Fruit fly (Drosophila melanogaster) whole organism, embryonic: ENCODE measurements around the gene Mks1.
A peak's percentile ranks its signal among the peaks of the same experiment; 100 is the strongest.

Experiments used
- BEAF-32 ChIP-seq: fragments of 200-800 bp; sonication (Bioruptor generic); optimal IDR thresholded peaks from 3 replicates; lab custom pipeline; 2017; ENCODE audit warnings: missing biosample characterization, missing genetic modification characterization, mild to moderate bottlenecking, moderate library complexity, missing genetic modification reagents
- BtbVII ChIP-seq: fragments of 200-800 bp; sonication (Bioruptor generic); optimal IDR thresholded peaks from 3 replicates; lab custom pipeline; 2017; ENCODE audit warnings: missing biosample characterization, mild to moderate bottlenecking, missing genetic modification characterization
- Bteb2 ChIP-seq: fragments of 200-800 bp; sonication (Bioruptor generic); optimal IDR thresholded peaks from 2 replicates; lab custom pipeline; 2016; ENCODE audit warnings: missing biosample characterization, missing genetic modification characterization
- CG10565 ChIP-seq: fragments of 200-800 bp; sonication (Bioruptor generic); optimal IDR thresholded peaks from 3 replicates; lab custom pipeline; 2016; ENCODE audit warnings: missing biosample characterization, mild to moderate bottlenecking, missing genetic modification characterization
- CG11085 ChIP-seq: fragments of 200-800 bp; sonication (Bioruptor generic); IDR thresholded peaks from 2 replicates; pipeline ENCODE4 v1.3.6; 2022; ENCODE audit warnings: missing biosample characterization, missing genetic modification characterization
- CG12104 ChIP-seq: fragments of 200-800 bp; sonication (Bioruptor generic); optimal IDR thresholded peaks from 3 replicates; lab custom pipeline; 2016; ENCODE audit warnings: missing biosample characterization, missing genetic modification characterization
- CG13123 ChIP-seq: fragments of 200-800 bp; sonication (Bioruptor generic); optimal IDR thresholded peaks from 2 replicates; lab custom pipeline; 2016; ENCODE audit warnings: missing biosample characterization, missing genetic modification characterization
- CG13287 ChIP-seq: fragments of 200-800 bp; sonication (Bioruptor generic); IDR thresholded peaks from 2 replicates; pipeline ENCODE4 v1.3.6; 2022; ENCODE audit warnings: missing biosample characterization, missing genetic modification characterization; ENCODE audit not compliant: partially characterized antibody
- CG17385 ChIP-seq: fragments of 200-800 bp; sonication (Bioruptor generic); optimal IDR thresholded peaks from 3 replicates; lab custom pipeline; 2018; ENCODE audit warnings: missing biosample characterization, mild to moderate bottlenecking, missing genetic modification characterization
- CG17802 ChIP-seq: fragments of 200-800 bp; sonication (Bioruptor generic); optimal IDR thresholded peaks from 2 replicates; lab custom pipeline; 2018; ENCODE audit warnings: missing biosample characterization, mild to moderate bottlenecking, missing genetic modification characterization, moderate library complexity
- CG2199 ChIP-seq: fragments of 200-800 bp; sonication (Bioruptor generic); IDR thresholded peaks from 3 replicates; pipeline ENCODE4 v1.3.6; 2022; ENCODE audit warnings: missing biosample characterization, missing genetic modification characterization
- CG3838 ChIP-seq: fragments of 200-800 bp; sonication (Bioruptor generic); optimal IDR thresholded peaks from 3 replicates; lab custom pipeline; 2016; ENCODE audit warnings: missing biosample characterization, missing genetic modification characterization
- CG4360 ChIP-seq: fragments of 200-800 bp; sonication (Bioruptor generic); IDR thresholded peaks from 2 replicates; pipeline ENCODE4 v1.3.6; 2022; ENCODE audit warnings: missing biosample characterization, missing genetic modification characterization
- CG7357 ChIP-seq: fragments of 200-800 bp; sonication (Bioruptor generic); IDR thresholded peaks from 3 replicates; pipeline ENCODE4 v1.3.6; 2022; ENCODE audit warnings: missing biosample characterization, missing genetic modification characterization
- CG7556 ChIP-seq: fragments of 200-800 bp; sonication (Bioruptor generic); optimal IDR thresholded peaks from 2 replicates; lab custom pipeline; 2017; ENCODE audit warnings: missing biosample characterization, mild to moderate bottlenecking, missing genetic modification characterization
- CG7963 ChIP-seq: fragments of 200-800 bp; sonication (Bioruptor generic); IDR thresholded peaks from 3 replicates; pipeline ENCODE4 v1.3.6; 2022; ENCODE audit warnings: missing biosample characterization, missing genetic modification characterization; ENCODE audit not compliant: partially characterized antibody
- CG9215 ChIP-seq: fragments of 200-800 bp; sonication (Bioruptor generic); IDR thresholded peaks from 2 replicates; pipeline ENCODE4 v1.3.6; 2022; ENCODE audit warnings: missing biosample characterization, missing genetic modification characterization
- Dfd ChIP-seq, 2 experiments: fragments of >200 bp; optimal IDR thresholded peaks; 2 replicates each; lab custom pipeline; 2017; ENCODE audit warnings: missing biosample characterization in 2 of 2, missing genetic modification characterization in 2 of 2
- Dll ChIP-seq: fragments of 200-800 bp; sonication (Bioruptor generic); IDR thresholded peaks from 4 replicates; pipeline ENCODE4 v1.3.6; 2022; ENCODE audit warnings: missing biosample characterization, missing genetic modification characterization; ENCODE audit not compliant: partially characterized antibody
- Doc2 ChIP-seq: fragments of 200-800 bp; sonication (Bioruptor generic); IDR thresholded peaks from 2 replicates; pipeline ENCODE4 v1.3.6; 2022; ENCODE audit warnings: missing biosample characterization, missing genetic modification characterization
- Ets97D ChIP-seq: fragments of 200-800 bp; sonication (Bioruptor generic); optimal IDR thresholded peaks from 3 replicates; lab custom pipeline; 2016; ENCODE audit warnings: missing biosample characterization, missing genetic modification characterization
- HLH3B ChIP-seq: fragments of 200-800 bp; sonication (Bioruptor generic); IDR thresholded peaks from 2 replicates; pipeline ENCODE4 v1.3.6; 2022; ENCODE audit warnings: missing biosample characterization, missing genetic modification characterization
- MBD-R2 ChIP-seq: fragments of 200-800 bp; sonication (Bioruptor generic); IDR thresholded peaks from 2 replicates; pipeline ENCODE4 v1.3.6; 2022; ENCODE audit warnings: missing biosample characterization, missing genetic modification characterization
- MESR4 ChIP-seq: fragments of 200-800 bp; sonication (Bioruptor generic); optimal IDR thresholded peaks from 2 replicates; lab custom pipeline; 2018; ENCODE audit warnings: missing biosample characterization, mild to moderate bottlenecking, missing genetic modification characterization, moderate library complexity
- Nf-YC ChIP-seq: fragments of 200-800 bp; optimal IDR thresholded peaks from 3 replicates; lab custom pipeline; 2019; ENCODE audit warnings: missing biosample characterization, mild to moderate bottlenecking, missing genetic modification characterization, moderate library complexity
- NfI ChIP-seq: fragments of 200-800 bp; sonication (Bioruptor generic); optimal IDR thresholded peaks from 3 replicates; lab custom pipeline; 2018; ENCODE audit warnings: missing biosample characterization, mild to moderate bottlenecking, missing genetic modification characterization, moderate library complexity
- Ssrp ChIP-seq: fragments of 200-800 bp; sonication (Bioruptor generic); optimal IDR thresholded peaks from 2 replicates; lab custom pipeline; 2018; ENCODE audit warnings: missing biosample characterization, mild to moderate bottlenecking, missing genetic modification characterization, moderate library complexity
- Stat92E ChIP-seq, 3 experiments: fragments of >200 bp in 2 of 3; fragments of 200-800 bp in 1 of 3; sonication (Bioruptor generic) in 1 of 3; optimal IDR thresholded peaks; 2 replicates each; lab custom pipeline; 2017 to 2019; ENCODE audit warnings: missing biosample characterization in 3 of 3, missing genetic modification characterization in 3 of 3, mild to moderate bottlenecking in 1 of 3, moderate library complexity in 1 of 3
- Taf1 ChIP-seq: fragments of 200-800 bp; sonication (Bioruptor generic); IDR thresholded peaks from 2 replicates; pipeline ENCODE4 v1.3.6; 2022; ENCODE audit warnings: missing biosample characterization, missing genetic modification characterization
- ato ChIP-seq: fragments of 200-800 bp; sonication (Bioruptor generic); IDR thresholded peaks from 2 replicates; pipeline ENCODE4 v1.3.6; 2022; ENCODE audit warnings: missing biosample characterization, missing genetic modification characterization; ENCODE audit not compliant: partially characterized antibody
- cad ChIP-seq: fragments of >200 bp; optimal IDR thresholded peaks from 2 replicates; lab custom pipeline; 2017; ENCODE audit warnings: missing biosample characterization, missing genetic modification characterization
- chn ChIP-seq: fragments of 200-800 bp; sonication (Bioruptor generic); optimal IDR thresholded peaks from 2 replicates; lab custom pipeline; 2016; ENCODE audit warnings: missing biosample characterization, missing genetic modification characterization
- ci ChIP-seq: fragments of 200-800 bp; sonication (Bioruptor generic); IDR thresholded peaks from 3 replicates; pipeline ENCODE4 v1.3.6; 2022; ENCODE audit warnings: missing biosample characterization, missing genetic modification characterization
- crp ChIP-seq, 2 experiments: fragments of 200-800 bp; sonication (Bioruptor generic); optimal IDR thresholded peaks; 2 replicates in 1 of 2; 3 replicates in 1 of 2; lab custom pipeline; 2017; ENCODE audit warnings: missing biosample characterization in 2 of 2, missing genetic modification characterization in 2 of 2, mild to moderate bottlenecking in 1 of 2, moderate library complexity in 1 of 2
- esg ChIP-seq: fragments of 200-800 bp; sonication (Bioruptor generic); conservative IDR thresholded peaks from 2 replicates; pipeline ENCODE4 v1.3.6; 2022; ENCODE audit warnings: missing biosample characterization, missing genetic modification characterization
- fd102C ChIP-seq: fragments of 200-800 bp; sonication (Bioruptor generic); optimal IDR thresholded peaks from 2 replicates; lab custom pipeline; 2018; ENCODE audit warnings: missing biosample characterization, mild to moderate bottlenecking, missing genetic modification characterization, moderate library complexity
- fu2 ChIP-seq: fragments of 200-800 bp; sonication (Bioruptor generic); optimal IDR thresholded peaks from 2 replicates; lab custom pipeline; 2016; ENCODE audit warnings: missing biosample characterization, missing genetic modification characterization
- grn ChIP-seq: fragments of 200-800 bp; sonication (Bioruptor generic); optimal IDR thresholded peaks from 3 replicates; lab custom pipeline; 2017; ENCODE audit warnings: missing biosample characterization, missing genetic modification characterization
- gro ChIP-seq: fragments of 200-800 bp; sonication (Bioruptor generic); optimal IDR thresholded peaks from 2 replicates; lab custom pipeline; 2016; ENCODE audit warnings: missing biosample characterization, missing genetic modification characterization
- knrl ChIP-seq: fragments of 200-800 bp; sonication (Bioruptor generic); IDR thresholded peaks from 3 replicates; pipeline ENCODE4 v1.3.6; 2022; ENCODE audit warnings: missing biosample characterization, missing genetic modification characterization; ENCODE audit not compliant: partially characterized antibody
- mld ChIP-seq: fragments of 200-800 bp; sonication (Bioruptor generic); IDR thresholded peaks from 3 replicates; pipeline ENCODE4 v1.3.6; 2022; ENCODE audit warnings: missing biosample characterization, missing genetic modification characterization; ENCODE audit not compliant: partially characterized antibody
- nmo ChIP-seq: fragments of 200-800 bp; sonication (Bioruptor generic); optimal IDR thresholded peaks from 2 replicates; lab custom pipeline; 2018; ENCODE audit warnings: missing biosample characterization, mild to moderate bottlenecking, missing genetic modification characterization, moderate library complexity
- otp ChIP-seq: fragments of 200-800 bp; sonication (Bioruptor generic); IDR thresholded peaks from 3 replicates; pipeline ENCODE4, ENCODE4 v1.3.6; 2022; ENCODE audit warnings: missing biosample characterization, missing genetic modification characterization
- peb ChIP-seq: fragments of 200-800 bp; sonication (Bioruptor generic); IDR thresholded peaks from 2 replicates; pipeline ENCODE4 v1.3.6; 2022; ENCODE audit warnings: missing biosample characterization, missing genetic modification characterization
- schlank ChIP-seq: fragments of 200-800 bp; sonication (Bioruptor generic); optimal IDR thresholded peaks from 2 replicates; lab custom pipeline; 2018; ENCODE audit warnings: missing biosample characterization, mild to moderate bottlenecking, missing genetic modification characterization
- shn ChIP-seq: fragments of 200-800 bp; sonication (Bioruptor generic); optimal IDR thresholded peaks from 3 replicates; lab custom pipeline; 2016; ENCODE audit warnings: missing biosample characterization, missing genetic modification characterization
- stwl ChIP-seq: fragments of 200-800 bp; sonication (Bioruptor generic); optimal IDR thresholded peaks from 3 replicates; lab custom pipeline; 2018; ENCODE audit warnings: missing biosample characterization, mild to moderate bottlenecking, missing genetic modification characterization, moderate library complexity
- twi ChIP-seq: fragments of 200-800 bp; optimal IDR thresholded peaks from 2 replicates; lab custom pipeline; 2019; ENCODE audit warnings: missing biosample characterization, mild to moderate bottlenecking, missing genetic modification characterization, moderate library complexity
- wek ChIP-seq: fragments of 200-800 bp; sonication (Bioruptor generic); optimal IDR thresholded peaks from 3 replicates; lab custom pipeline; 2018; ENCODE audit warnings: missing biosample characterization, mild to moderate bottlenecking, missing genetic modification characterization, moderate library complexity
- zen2 ChIP-seq: fragments of 200-800 bp; sonication (Bioruptor generic); IDR thresholded peaks from 3 replicates; pipeline ENCODE4 v1.3.6; 2022; ENCODE audit warnings: missing biosample characterization, missing genetic modification characterization; ENCODE audit not compliant: partially characterized antibody

The Mks1 gene

DNA sequence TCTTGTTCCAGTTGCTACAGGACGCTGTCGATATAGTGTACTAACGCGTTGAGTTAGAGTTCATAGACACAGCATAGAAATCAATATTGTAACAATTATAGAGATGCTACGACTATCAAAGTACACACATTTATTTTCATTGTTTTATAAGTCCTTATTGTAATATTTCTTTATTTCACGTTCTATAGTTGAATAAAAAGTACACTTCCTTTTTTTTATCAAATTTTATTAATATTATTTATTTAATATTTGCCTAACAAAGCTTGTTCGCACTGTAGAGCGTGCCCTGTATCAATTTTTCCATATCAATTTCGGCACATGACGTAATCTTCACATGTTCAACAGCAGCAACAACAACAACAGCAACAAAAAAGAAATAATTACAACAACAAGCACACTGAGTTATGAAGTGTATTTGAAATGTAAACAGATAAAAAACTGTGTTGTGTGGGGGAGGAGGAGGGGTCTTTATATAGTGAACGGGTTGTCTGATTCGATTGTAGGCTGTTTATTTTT, 22.4 kb downstream of the Mks1 start (continued):
- no peak for TF ChIP-seq mld
- TF ChIP-seq CG7357 = peak; percentile 68
- TF ChIP-seq fu2 (GFP tag; lab: Kevin White, UChicago) = no peak
- TF ChIP-seq nmo (GFP tag; lab: Kevin White, UChicago) = peak; percentile 89
- no peak for TF ChIP-seq grn (GFP tag; lab: Kevin White, UChicago)
- TF ChIP-seq shn (GFP tag; lab: Kevin White, UChicago) = no peak
- no peak for TF ChIP-seq CG2199
- TF ChIP-seq CG7556 = peak; percentile 83
- no peak for TF ChIP-seq cad (GFP tag; lab: Kevin White, UChicago)
- no peak for TF ChIP-seq Dll
- peak; percentile 82 for TF ChIP-seq CG9215 (GFP tag; lab: Robert Waterston, UW)
- TF ChIP-seq CG10565 (GFP tag; lab: Kevin White, UChicago) = no peak
- no peak for TF ChIP-seq MESR4
- peak; percentile 64 for TF ChIP-seq CG12104 (GFP tag; lab: Kevin White, UChicago)
- peak; percentile 44; the same call in 1 of the 2 replicates for TF ChIP-seq MBD-R2 (GFP tag; lab: Robert Waterston, UW)
- peak; percentile 79 for TF ChIP-seq Taf1 (GFP tag; lab: Robert Waterston, UW)
- no peak for TF ChIP-seq fd102C (GFP tag; lab: Kevin White, UChicago)
- TF ChIP-seq CG11085 (GFP tag; lab: Robert Waterston, UW) = no peak
- 0 out of 2 replicates have a peak, but pooled peaks have one; percentile 7 for TF ChIP-seq Doc2 (GFP tag; lab: Robert Waterston, UW)
- no peak for TF ChIP-seq Stat92E (GFP tag; optimal IDR thresholded peaks at IDR 0.05; lab: Kevin White, UChicago)
- TF ChIP-seq gro = peak; percentile 47
- TF ChIP-seq BEAF-32 (GFP tag; lab: Kevin White, UChicago) = no peak
- no peak for TF ChIP-seq CG7963 (GFP tag; lab: Robert Waterston, UW)
- no peak for TF ChIP-seq crp (GFP tag; optimal IDR thresholded peaks at IDR 0.05; lab: Kevin White, UChicago)
- TF ChIP-seq CG4360 (GFP tag; lab: Robert Waterston, UW) = peak; percentile 88
- TF ChIP-seq Ets97D (GFP tag; lab: Kevin White, UChicago) = no peak
- TF ChIP-seq wek (GFP tag; lab: Kevin White, UChicago) = no peak
- TF ChIP-seq CG13287 = no peak; the same call in 1 of the 2 replicates
- TF ChIP-seq Nf-YC (tag; lab: Kevin White, UChicago) = peak; percentile 86
- no peak for TF ChIP-seq CG13123
- TF ChIP-seq twi (tag; lab: Kevin White, UChicago) = peak; percentile 76
- TF ChIP-seq peb (GFP tag; lab: Robert Waterston, UW) = peak; percentile 38; the same call in 1 of the 2 replicates
- TF ChIP-seq Dfd (GFP tag; optimal IDR thresholded peaks at IDR 0.05; lab: Kevin White, UChicago) = no peak
- no peak for TF ChIP-seq knrl (GFP tag; lab: Robert Waterston, UW)
- no peak for TF ChIP-seq ato (GFP tag; lab: Robert Waterston, UW)
- TF ChIP-seq chn = peak; percentile 7
- TF ChIP-seq stwl (tag; lab: Kevin White, UChicago) = no peak
- TF ChIP-seq schlank (tag; lab: Kevin White, UChicago) = peak; percentile 48
- peak; percentile 68 for TF ChIP-seq CG17385 (GFP tag; lab: Kevin White, UChicago)
- TF ChIP-seq CG3838 (GFP tag; lab: Kevin White, UChicago) = peak; percentile 1
- TF ChIP-seq Ssrp = peak; percentile 80
- TF ChIP-seq zen2 (GFP tag; lab: Robert Waterston, UW) = no peak
- no peak for TF ChIP-seq CG17802 (tag; lab: Kevin White, UChicago)
- no peak for TF ChIP-seq Bteb2 (GFP tag; lab: Kevin White, UChicago)
- TF ChIP-seq HLH3B (GFP tag; lab: Robert Waterston, UW) = peak; percentile 72
- TF ChIP-seq otp (GFP tag; lab: Robert Waterston, UW) = 0 out of 3 replicates have a peak, but pooled peaks have one; percentile 15
- TF ChIP-seq NfI = peak; percentile 78
- TF ChIP-seq ci (GFP tag; lab: Robert Waterston, UW) = peak; percentile 51; the same call in 1 of the 3 replicates
- TF ChIP-seq esg (GFP tag; lab: Robert Waterston, UW) = peak; percentile 78
- TF ChIP-seq BtbVII (GFP tag; lab: Kevin White, UChicago) = peak; percentile 83
